Fruit fly (Drosophila melanogaster) whole organism, embryonic: ENCODE data around the gene Ac78C.

Experiments
- Aef1 ChIP-seq: fragments of 200-800 bp; sonication (Bioruptor generic); IDR thresholded peaks from 3 replicates; pipeline ENCODE4 v1.3.6; 2022; ENCODE audit warnings: missing biosample characterization, missing genetic modification characterization
- B-H2 ChIP-seq: fragments of 200-800 bp; sonication (Bioruptor generic); optimal IDR thresholded peaks from 2 replicates; lab custom pipeline; 2018; ENCODE audit warnings: missing biosample characterization, mild to moderate bottlenecking, missing genetic modification characterization
- Bteb2 ChIP-seq: fragments of 200-800 bp; sonication (Bioruptor generic); optimal IDR thresholded peaks from 2 replicates; lab custom pipeline; 2016; ENCODE audit warnings: missing biosample characterization, missing genetic modification characterization
- CG10654 ChIP-seq: fragments of 200-800 bp; sonication (Bioruptor generic); optimal IDR thresholded peaks from 2 replicates; lab custom pipeline; 2016; ENCODE audit warnings: missing biosample characterization, missing genetic modification characterization
- CG14014 ChIP-seq: fragments of 200-800 bp; sonication (Bioruptor generic); IDR thresholded peaks from 2 replicates; pipeline ENCODE4 v1.3.6; 2022; ENCODE audit warnings: missing biosample characterization, missing genetic modification characterization
- CG16815 ChIP-seq: fragments of 200-800 bp; sonication (Bioruptor generic); optimal IDR thresholded peaks from 3 replicates; lab custom pipeline; 2017; ENCODE audit warnings: missing biosample characterization, mild to moderate bottlenecking, missing genetic modification characterization
- CG17802 ChIP-seq: fragments of 200-800 bp; sonication (Bioruptor generic); optimal IDR thresholded peaks from 2 replicates; lab custom pipeline; 2018; ENCODE audit warnings: missing biosample characterization, mild to moderate bottlenecking, missing genetic modification characterization, moderate library complexity
- CG18011 ChIP-seq: fragments of 200-800 bp; sonication (Bioruptor generic); optimal IDR thresholded peaks from 2 replicates; lab custom pipeline; 2017; ENCODE audit warnings: missing biosample characterization, missing genetic modification characterization, mild to moderate bottlenecking, moderate library complexity, missing genotype
- CG4424 ChIP-seq: fragments of 200-800 bp; sonication (Bioruptor generic); optimal IDR thresholded peaks from 3 replicates; lab custom pipeline; 2016; ENCODE audit warnings: missing biosample characterization, missing genetic modification characterization
- CG4730 ChIP-seq: fragments of 200-800 bp; sonication (Bioruptor generic); IDR thresholded peaks from 2 replicates; pipeline ENCODE4 v1.3.6; 2022; ENCODE audit warnings: missing biosample characterization, missing genetic modification characterization
- CG5180 ChIP-seq: fragments of 200-800 bp; sonication (Bioruptor generic); optimal IDR thresholded peaks from 3 replicates; lab custom pipeline; 2017; ENCODE audit warnings: missing biosample characterization, missing genetic modification characterization, mild to moderate bottlenecking, moderate library complexity, missing genetic modification reagents
- CG6683 ChIP-seq: fragments of 200-800 bp; sonication (Bioruptor generic); optimal IDR thresholded peaks from 2 replicates; lab custom pipeline; 2017; ENCODE audit warnings: missing biosample characterization, mild to moderate bottlenecking, missing genetic modification characterization, missing genetic modification reagents
- CG6813 ChIP-seq: fragments of 200-800 bp; sonication (Bioruptor generic); optimal IDR thresholded peaks from 2 replicates; lab custom pipeline; 2017; ENCODE audit warnings: missing biosample characterization, missing genetic modification characterization, mild to moderate bottlenecking, moderate library complexity, missing genetic modification reagents
- CG7556 ChIP-seq: fragments of 200-800 bp; sonication (Bioruptor generic); optimal IDR thresholded peaks from 2 replicates; lab custom pipeline; 2017; ENCODE audit warnings: missing biosample characterization, mild to moderate bottlenecking, missing genetic modification characterization
- CG7928 ChIP-seq: fragments of 200-800 bp; sonication (Bioruptor generic); optimal IDR thresholded peaks from 2 replicates; lab custom pipeline; 2017; ENCODE audit warnings: missing biosample characterization, mild to moderate bottlenecking, missing genetic modification characterization
- CG7987 ChIP-seq: fragments of 200-800 bp; sonication (Bioruptor generic); optimal IDR thresholded peaks from 2 replicates; lab custom pipeline; 2018; ENCODE audit warnings: missing biosample characterization, mild to moderate bottlenecking, missing genetic modification characterization, moderate library complexity
- CG8089 ChIP-seq: fragments of 200-800 bp; sonication (Bioruptor generic); optimal IDR thresholded peaks from 3 replicates; lab custom pipeline; 2016; ENCODE audit warnings: missing biosample characterization, missing genetic modification characterization
- CG8924 ChIP-seq: fragments of 200-800 bp; optimal IDR thresholded peaks from 3 replicates; lab custom pipeline; 2019; ENCODE audit warnings: missing biosample characterization, mild to moderate bottlenecking, missing genetic modification characterization, moderate library complexity
- CG9932 ChIP-seq: fragments of 200-800 bp; sonication (Bioruptor generic); IDR thresholded peaks from 2 replicates; pipeline ENCODE4 v1.3.6; 2022; ENCODE audit warnings: missing biosample characterization, missing genetic modification characterization
- CHES-1-like ChIP-seq: fragments of 200-800 bp; sonication (Bioruptor generic); optimal IDR thresholded peaks from 2 replicates; lab custom pipeline; 2016; ENCODE audit warnings: missing biosample characterization, missing genetic modification characterization
- CkIIα-i1 ChIP-seq: fragments of 200-800 bp; sonication (Bioruptor generic); IDR thresholded peaks from 2 replicates; pipeline ENCODE4 v1.3.6; 2022; ENCODE audit warnings: missing biosample characterization, missing genetic modification characterization
- CrebB ChIP-seq: fragments of 200-800 bp; sonication (Bioruptor generic); optimal IDR thresholded peaks from 3 replicates; lab custom pipeline; 2018; ENCODE audit warnings: missing biosample characterization, mild to moderate bottlenecking, missing genetic modification characterization
- E2f2 ChIP-seq: fragments of 200-800 bp; sonication (Bioruptor generic); IDR thresholded peaks from 2 replicates; pipeline ENCODE4 v1.3.6; 2022; ENCODE audit warnings: missing biosample characterization, missing genetic modification characterization
- HHEX ChIP-seq: fragments of 200-800 bp; sonication (Bioruptor generic); optimal IDR thresholded peaks from 3 replicates; lab custom pipeline; 2017; ENCODE audit warnings: missing biosample characterization, mild to moderate bottlenecking, missing genetic modification characterization, missing genetic modification reagents
- Hey ChIP-seq: fragments of 200-800 bp; sonication (Bioruptor generic); optimal IDR thresholded peaks from 3 replicates; lab custom pipeline; 2018; ENCODE audit warnings: missing biosample characterization, mild to moderate bottlenecking, missing genetic modification characterization
- Mrtf ChIP-seq: fragments of 200-800 bp; sonication (Bioruptor generic); IDR thresholded peaks from 3 replicates; pipeline ENCODE4 v1.3.6; 2022; ENCODE audit warnings: missing biosample characterization, missing genetic modification characterization
- Ptx1 ChIP-seq: fragments of 200-800 bp; sonication (Bioruptor generic); IDR thresholded peaks from 2 replicates; pipeline ENCODE4 v1.3.6; 2022; ENCODE audit warnings: missing biosample characterization, missing genetic modification characterization
- Ssrp ChIP-seq: fragments of 200-800 bp; sonication (Bioruptor generic); optimal IDR thresholded peaks from 2 replicates; lab custom pipeline; 2018; ENCODE audit warnings: missing biosample characterization, mild to moderate bottlenecking, missing genetic modification characterization, moderate library complexity
- Vsx1 ChIP-seq: fragments of 200-800 bp; sonication (Bioruptor generic); optimal IDR thresholded peaks from 2 replicates; lab custom pipeline; 2017; ENCODE audit warnings: missing biosample characterization, mild to moderate bottlenecking, missing genetic modification characterization, missing genetic modification reagents
- ase ChIP-seq: fragments of 200-800 bp; sonication (Bioruptor generic); IDR thresholded peaks from 3 replicates; pipeline ENCODE4 v1.3.6; 2022; ENCODE audit warnings: missing biosample characterization, missing genetic modification characterization
- bcd ChIP-seq: fragments of 200-800 bp; sonication (Bioruptor generic); optimal IDR thresholded peaks from 2 replicates; lab custom pipeline; 2017; ENCODE audit warnings: missing biosample characterization, mild to moderate bottlenecking, missing genetic modification characterization
- caup ChIP-seq: fragments of 200-800 bp; sonication (Bioruptor generic); optimal IDR thresholded peaks from 3 replicates; lab custom pipeline; 2017; ENCODE audit warnings: missing biosample characterization, mild to moderate bottlenecking, missing genetic modification characterization, moderate library complexity; ENCODE audit not compliant: severe bottlenecking
- chinmo ChIP-seq: fragments of 200-800 bp; sonication (Bioruptor generic); IDR thresholded peaks from 4 replicates; pipeline ENCODE4 v1.3.6; 2022; ENCODE audit warnings: missing biosample characterization, missing genetic modification characterization; ENCODE audit not compliant: partially characterized antibody
- crol ChIP-seq: fragments of 200-800 bp; sonication (Bioruptor generic); IDR thresholded peaks from 2 replicates; pipeline ENCODE4 v1.3.6; 2022; ENCODE audit warnings: missing biosample characterization, missing genetic modification characterization
- disco-r ChIP-seq: fragments of 200-800 bp; sonication (Bioruptor generic); optimal IDR thresholded peaks from 2 replicates; lab custom pipeline; 2016; ENCODE audit warnings: missing biosample characterization, missing genetic modification characterization
- hkb ChIP-seq, 2 experiments: fragments of 200-800 bp in 1 of 2; fragments of >200 bp in 1 of 2; sonication (Bioruptor generic) in 1 of 2; IDR thresholded peaks in 1 of 2; optimal IDR thresholded peaks in 1 of 2; 2 replicates each; pipeline versions ENCODE4 v1.3.6 to Lab custom; 2017 to 2022; ENCODE audit warnings: missing biosample characterization in 1 of 2, missing genetic modification characterization in 1 of 2
- ken ChIP-seq: fragments of 200-800 bp; sonication (Bioruptor generic); IDR thresholded peaks from 3 replicates; pipeline ENCODE4 v1.3.6; 2022; ENCODE audit warnings: missing biosample characterization, missing genetic modification characterization
- lab ChIP-seq: fragments of 200-800 bp; sonication (Bioruptor generic); optimal IDR thresholded peaks from 3 replicates; lab custom pipeline; 2017; ENCODE audit warnings: missing biosample characterization, missing genetic modification characterization, mild to moderate bottlenecking, moderate library complexity, missing genetic modification reagents
- luna ChIP-seq: fragments of 200-800 bp; sonication (Bioruptor generic); optimal IDR thresholded peaks from 2 replicates; lab custom pipeline; 2016; ENCODE audit warnings: missing biosample characterization, missing genetic modification characterization
- mld ChIP-seq: fragments of 200-800 bp; sonication (Bioruptor generic); IDR thresholded peaks from 3 replicates; pipeline ENCODE4 v1.3.6; 2022; ENCODE audit warnings: missing biosample characterization, missing genetic modification characterization; ENCODE audit not compliant: partially characterized antibody
- nau ChIP-seq: fragments of 200-800 bp; sonication (Bioruptor generic); optimal IDR thresholded peaks from 3 replicates; lab custom pipeline; 2017; ENCODE audit warnings: missing biosample characterization, mild to moderate bottlenecking, missing genetic modification characterization, missing genetic modification reagents
- p53 ChIP-seq: fragments of 200-800 bp; sonication (Bioruptor generic); optimal IDR thresholded peaks from 2 replicates; lab custom pipeline; 2016; ENCODE audit warnings: missing biosample characterization, missing genetic modification characterization
- salm ChIP-seq: fragments of 200-800 bp; sonication (Bioruptor generic); optimal IDR thresholded peaks from 2 replicates; lab custom pipeline; 2018; ENCODE audit warnings: missing biosample characterization, mild to moderate bottlenecking, missing genetic modification characterization
- shn ChIP-seq: fragments of 200-800 bp; sonication (Bioruptor generic); optimal IDR thresholded peaks from 3 replicates; lab custom pipeline; 2016; ENCODE audit warnings: missing biosample characterization, missing genetic modification characterization
- sima ChIP-seq: fragments of 200-800 bp; sonication (Bioruptor generic); optimal IDR thresholded peaks from 2 replicates; lab custom pipeline; 2016; ENCODE audit warnings: missing biosample characterization, missing genetic modification characterization
- stc ChIP-seq: fragments of 200-800 bp; sonication (Bioruptor generic); IDR thresholded peaks from 2 replicates; pipeline ENCODE4 v1.3.6; 2022; ENCODE audit warnings: missing biosample characterization, missing genetic modification characterization
- zen2 ChIP-seq: fragments of 200-800 bp; sonication (Bioruptor generic); IDR thresholded peaks from 3 replicates; pipeline ENCODE4 v1.3.6; 2022; ENCODE audit warnings: missing biosample characterization, missing genetic modification characterization; ENCODE audit not compliant: partially characterized antibody

Gene Ac78C

dm6 chr3L:21131427-21131826, 40.3 kb downstream of the Ac78C start, which contains the start of gene ICA69 (continued):
- TF ChIP-seq CG17802 (tag; lab: Kevin White, UChicago) (no peak), salm (tag; lab: Kevin White, UChicago) (no peak), CG7928 (GFP tag; lab: Kevin White, UChicago) (no peak), p53 (GFP tag; lab: Kevin White, UChicago) (no peak), Vsx1 (GFP tag; lab: Kevin White, UChicago) (no peak), nau (no peak)

dm6 chr3L:21130839-21131410, 40.8 kb downstream of the Ac78C start, which contains the start of gene ko:
ko (minus strand) TSS chr3L:21131159.
- TF ChIP-seq CG7987 (GFP tag; lab: Kevin White, UChicago): peak; percentile 54
- no peak for TF ChIP-seq bcd (GFP tag; lab: Kevin White, UChicago)
- TF ChIP-seq caup (GFP tag; lab: Kevin White, UChicago): peak; percentile 13
- peak; percentile 24 for TF ChIP-seq CG10654 (GFP tag; lab: Kevin White, UChicago)
- TF ChIP-seq zen2 (GFP tag; lab: Robert Waterston, UW): peak; percentile 14; the same call in 1 of the 3 replicates
- TF ChIP-seq Aef1: no peak
- TF ChIP-seq CG4424 (GFP tag; lab: Kevin White, UChicago): no peak
- TF ChIP-seq chinmo (GFP tag; lab: Robert Waterston, UW): peak; percentile 28; the same call in 1 of the 4 replicates
- no peak for TF ChIP-seq CG8924 (tag; lab: Kevin White, UChicago)
- no peak for TF ChIP-seq Hey (tag; lab: Kevin White, UChicago)
- peak; percentile 41 for TF ChIP-seq CG8089 (GFP tag; lab: Kevin White, UChicago)
- no peak for TF ChIP-seq CG16815 (GFP tag; lab: Kevin White, UChicago)
- no peak for TF ChIP-seq Mrtf (GFP tag; lab: Robert Waterston, UW)
- TF ChIP-seq shn (GFP tag; lab: Kevin White, UChicago): no peak
- peak; percentile 38 for TF ChIP-seq CG6683
- TF ChIP-seq lab: peak; percentile 64
- no peak for TF ChIP-seq Ssrp (tag; lab: Kevin White, UChicago)
- no peak for TF ChIP-seq ase (GFP tag; lab: Robert Waterston, UW)
- TF ChIP-seq mld: no peak
- no peak for TF ChIP-seq disco-r (GFP tag; lab: Kevin White, UChicago)
- no peak for TF ChIP-seq luna (GFP tag; lab: Kevin White, UChicago)
- TF ChIP-seq sima: no peak
- TF ChIP-seq hkb (optimal IDR thresholded peaks at IDR 0.05; lab: Kevin White, UChicago): no peak
- TF ChIP-seq hkb (GFP tag; IDR thresholded peaks at IDR 0.05; lab: Robert Waterston, UW): peak; percentile 62; the same call in 1 of the 2 replicates
- peak; percentile 66; the same call in 1 of the 2 replicates for TF ChIP-seq stc
- TF ChIP-seq CG4730 (GFP tag; lab: Robert Waterston, UW): no peak
- peak; percentile 77 for TF ChIP-seq CG6813 (GFP tag; lab: Kevin White, UChicago)
- peak; percentile 36 for TF ChIP-seq CrebB (tag; lab: Kevin White, UChicago)
- no peak for TF ChIP-seq Bteb2 (GFP tag; lab: Kevin White, UChicago)
- no peak for TF ChIP-seq CHES-1-like (GFP tag; lab: Kevin White, UChicago)
- TF ChIP-seq CG14014 (GFP tag; lab: Robert Waterston, UW): no peak
- TF ChIP-seq B-H2 (GFP tag; lab: Kevin White, UChicago): no peak
- no peak for TF ChIP-seq CkIIα-i1 (GFP tag; lab: Robert Waterston, UW)
- peak; percentile 65 for TF ChIP-seq HHEX (GFP tag; lab: Kevin White, UChicago)
- no peak for TF ChIP-seq CG9932
- no peak for TF ChIP-seq Ptx1 (GFP tag; lab: Robert Waterston, UW)
- no peak for TF ChIP-seq p53 (GFP tag; lab: Kevin White, UChicago)
- no peak; the same call in 1 of the 2 replicates for TF ChIP-seq E2f2
- TF ChIP-seq ken (GFP tag; lab: Robert Waterston, UW): no peak
- TF ChIP-seq CG5180 (GFP tag; lab: Kevin White, UChicago): peak; percentile 99
- TF ChIP-seq CG18011 (GFP tag; lab: Kevin White, UChicago): no peak
- no peak for TF ChIP-seq crol
- TF ChIP-seq CG7556 (GFP tag; lab: Kevin White, UChicago): peak; percentile 23
